Fruit fly (Drosophila melanogaster) whole organism: ENCODE results near the gene hll.

ENCODE experiments used
- Dll ChIP-seq: fragments of >200 bp; optimal IDR thresholded peaks from 2 replicates; lab custom pipeline; 2017
- psq ChIP-seq: fragments of >200 bp; optimal IDR thresholded peaks from 2 replicates; lab custom pipeline; 2017

- TF ChIP-seq Dll (no peak), psq (no peak)
Measured at dm6 chr2L:14001078-14001477, 25.7 kb upstream of the hll start, which contains the start of gene rk.
